Fruit fly (Drosophila melanogaster): ENCODE measurements around the gene TTLL3A.

DNA sequence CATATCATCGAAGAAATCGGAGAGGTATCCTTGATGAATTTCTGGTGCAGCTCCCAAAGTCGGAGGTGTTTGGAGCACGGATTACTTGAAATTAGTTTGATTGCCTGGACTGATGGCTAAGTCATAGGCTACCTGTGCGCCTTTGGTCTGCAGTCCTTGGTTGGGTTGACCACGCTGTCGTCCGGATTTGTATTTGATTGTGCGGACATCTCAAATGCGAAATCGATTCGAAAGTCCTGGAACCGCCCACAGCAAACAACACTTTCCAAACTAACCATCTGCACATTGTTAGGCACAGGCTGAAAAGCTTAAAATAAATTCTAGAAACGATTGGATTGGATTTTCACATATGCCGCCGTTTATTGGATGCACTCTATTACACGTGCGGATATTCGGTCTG lies 19.5 kb upstream of the TTLL3A start, which contains the start of gene CG11322:
- no peak for TF ChIP-seq pan (optimal IDR thresholded peaks at IDR 0.05)
- TF ChIP-seq CG8478 (optimal IDR thresholded peaks at IDR 0.05) = no peak
- no peak for TF ChIP-seq psq (optimal IDR thresholded peaks at IDR 0.05)
- TF ChIP-seq usp (GFP tag; optimal IDR thresholded peaks at IDR 0.05) = no peak
- no peak for TF ChIP-seq EcR (GFP tag; optimal IDR thresholded peaks at IDR 0.05)
